Worm (Caenorhabditis elegans): Measurements from ENCODE around the gene K12D12.4.

DNA sequence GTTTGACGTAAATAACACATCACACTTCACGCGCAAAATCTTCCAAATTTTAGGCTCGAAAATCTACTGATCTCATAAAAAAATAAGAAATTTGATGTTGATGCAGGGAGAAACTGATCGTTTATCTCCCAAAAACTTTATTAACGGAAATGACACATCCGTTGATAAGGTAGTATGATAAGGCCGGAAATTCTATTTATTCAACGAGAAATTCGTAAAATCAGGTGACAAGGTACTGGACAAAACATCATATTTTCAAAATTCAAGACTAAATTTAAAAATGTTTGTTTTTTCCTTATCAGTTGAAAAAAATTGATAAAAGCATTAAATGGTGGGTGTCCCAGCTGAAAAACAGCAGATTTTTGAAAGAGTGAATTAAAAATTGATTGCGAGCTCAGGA lies 5.7 kb downstream of the K12D12.4 start:
- TF ChIP-seq unc-62 (GFP tag; optimal IDR thresholded peaks at IDR 0.05) (no peak), nhr-10 (tag; optimal IDR thresholded peaks at IDR 0.05) (no peak), unc-39 (tag; optimal IDR thresholded peaks at IDR 0.05) (no peak), lin-13 (GFP tag; optimal IDR thresholded peaks at IDR 0.05) (no peak), nhr-6 (tag; optimal IDR thresholded peaks at IDR 0.05) (no peak), aly-2 (tag; optimal IDR thresholded peaks at IDR 0.05) (no peak), lsy-2 (tag; optimal IDR thresholded peaks at IDR 0.05) (no peak), mab-5 (tag; optimal IDR thresholded peaks at IDR 0.05) (no peak), F13H6.1 (tag; optimal IDR thresholded peaks at IDR 0.05) (no peak), dmd-4 (tag; optimal IDR thresholded peaks at IDR 0.05) (no peak), nhr-237 (tag; optimal IDR thresholded peaks at IDR 0.05) (no peak), nhr-21 (tag; optimal IDR thresholded peaks at IDR 0.05) (no peak)

All from whole organism, L2 larva.